Worm (Caenorhabditis elegans) whole organism, L1 larva: ENCODE results near the gene math-9.

Source experiments
- C04F5.9 ChIP-seq: sonication (generic microtip); optimal IDR thresholded peaks from 2 replicates; lab custom pipeline; 2016; ENCODE audit warnings: missing genetic modification characterization, missing compliant biosample characterization
- aha-1 ChIP-seq: fragments of 150-350 bp; optimal IDR thresholded peaks from 2 replicates; lab custom pipeline; 2014; ENCODE audit warnings: missing biosample characterization, missing genetic modification characterization
- aly-2 ChIP-seq: fragments of 150-350 bp; optimal IDR thresholded peaks from 2 replicates; lab custom pipeline; 2014; ENCODE audit warnings: missing biosample characterization, missing genetic modification characterization
- ceh-63 ChIP-seq: fragments of 200-800 bp; sonication (Bioruptor generic); optimal IDR thresholded peaks from 2 replicates; lab custom pipeline; 2018; ENCODE audit warnings: mild to moderate bottlenecking, missing genetic modification characterization, missing compliant biosample characterization
- ceh-82 ChIP-seq, 3 experiments: fragments of 150-350 bp in 1 of 3; sonication (generic microtip) in 2 of 3; optimal IDR thresholded peaks; 2 replicates each; lab custom pipeline; 2014 to 2017; ENCODE audit warnings: missing biosample characterization in 3 of 3, missing genetic modification characterization in 3 of 3
- dpl-1 ChIP-seq, 3 experiments: fragments of 150-350 bp in 2 of 3; sonication (generic microtip) in 1 of 3; optimal IDR thresholded peaks; 2 replicates each; lab custom pipeline; 2014 to 2017; ENCODE audit warnings: missing biosample characterization in 3 of 3, missing genetic modification characterization in 3 of 3, missing genetic modification reagents in 3 of 3
- dsc-1 ChIP-seq: sonication (generic microtip); optimal IDR thresholded peaks from 2 replicates; lab custom pipeline; 2016; ENCODE audit warnings: mild to moderate bottlenecking, missing genetic modification characterization, missing compliant biosample characterization
- efl-1 ChIP-seq, 4 experiments: fragments of 150-350 bp; optimal IDR thresholded peaks in 3 of 4; peaks in 1 of 4; 1 replicate in 1 of 4; 2 replicates in 3 of 4; lab custom pipeline; 2014; ENCODE audit warnings: missing biosample characterization in 2 of 4, missing genetic modification characterization in 2 of 4, missing genetic modification reagents in 2 of 4
- ets-5 ChIP-seq: fragments of 200-800 bp; sonication (Bioruptor generic); IDR thresholded peaks from 2 replicates; pipeline ENCODE4 v1.3.6; 2022; ENCODE audit warnings: missing genetic modification characterization, missing compliant biosample characterization
- fkh-4 ChIP-seq: sonication (generic microtip); optimal IDR thresholded peaks from 2 replicates; lab custom pipeline; 2016; ENCODE audit warnings: missing compliant biosample characterization, missing genetic modification characterization, borderline replicate concordance
- fkh-8 ChIP-seq: sonication (generic microtip); optimal IDR thresholded peaks from 2 replicates; lab custom pipeline; 2016; ENCODE audit warnings: mild to moderate bottlenecking, missing genetic modification characterization, missing compliant biosample characterization
- grh-1 ChIP-seq: fragments of 200-800 bp; sonication (Bioruptor generic); IDR thresholded peaks from 2 replicates; pipeline ENCODE4 v1.3.6; 2022; ENCODE audit warnings: missing genetic modification reagents, missing genetic modification characterization, missing compliant biosample characterization
- hlh-4 ChIP-seq: sonication (generic microtip); optimal IDR thresholded peaks from 2 replicates; lab custom pipeline; 2016; ENCODE audit warnings: mild to moderate bottlenecking, missing genetic modification characterization, missing compliant biosample characterization
- hpl-2 ChIP-seq: fragments of 150-350 bp; optimal IDR thresholded peaks from 2 replicates; lab custom pipeline; 2014; ENCODE audit warnings: missing biosample characterization, missing genetic modification reagents, missing genetic modification characterization
- lin-13 ChIP-seq: fragments of 150-350 bp; optimal IDR thresholded peaks from 2 replicates; lab custom pipeline; 2014; ENCODE audit warnings: missing biosample characterization, missing genetic modification reagents, missing genetic modification characterization
- lin-15B ChIP-seq: fragments of 150-350 bp; sonication (generic microtip); optimal IDR thresholded peaks from 3 replicates; lab custom pipeline; 2014; ENCODE audit warnings: missing biosample characterization, missing genetic modification characterization
- lir-3 ChIP-seq: sonication (generic microtip); optimal IDR thresholded peaks from 2 replicates; lab custom pipeline; 2016; ENCODE audit warnings: mild to moderate bottlenecking, missing genetic modification characterization, moderate library complexity, missing compliant biosample characterization; ENCODE audit not compliant: poor library complexity
- lsy-2 ChIP-seq, 2 experiments: fragments of 150-350 bp; optimal IDR thresholded peaks; 2 replicates each; lab custom pipeline; 2014; ENCODE audit warnings: missing biosample characterization in 2 of 2, missing genetic modification characterization in 2 of 2
- mdl-1 ChIP-seq, 2 experiments: fragments of 150-350 bp; optimal IDR thresholded peaks; 2 replicates each; lab custom pipeline; 2014 to 2017; ENCODE audit warnings: missing biosample characterization in 2 of 2, missing genetic modification characterization in 2 of 2, inconsistent platforms in 1 of 2
- nhr-11 ChIP-seq: fragments of 150-350 bp; optimal IDR thresholded peaks from 2 replicates; lab custom pipeline; 2014; ENCODE audit warnings: missing biosample characterization, missing genetic modification characterization
- nhr-12 ChIP-seq: sonication (generic microtip); optimal IDR thresholded peaks from 2 replicates; lab custom pipeline; 2017; ENCODE audit warnings: missing biosample characterization, missing genetic modification characterization
- nhr-237 ChIP-seq: fragments of 150-350 bp; optimal IDR thresholded peaks from 2 replicates; lab custom pipeline; 2014; ENCODE audit warnings: missing biosample characterization, missing genetic modification characterization
- nhr-47 ChIP-seq: sonication (generic microtip); optimal IDR thresholded peaks from 2 replicates; lab custom pipeline; 2016; ENCODE audit warnings: mild to moderate bottlenecking, missing genetic modification characterization, moderate library complexity, missing compliant biosample characterization
- nhr-76 ChIP-seq: sonication (generic microtip); optimal IDR thresholded peaks from 2 replicates; lab custom pipeline; 2017; ENCODE audit warnings: missing biosample characterization, missing genetic modification characterization
- nhr-77 ChIP-seq: fragments of 150-350 bp; optimal IDR thresholded peaks from 2 replicates; lab custom pipeline; 2014; ENCODE audit warnings: missing biosample characterization, missing genetic modification characterization
- nhr-84 ChIP-seq: sonication (generic microtip); optimal IDR thresholded peaks from 2 replicates; lab custom pipeline; 2017; ENCODE audit warnings: missing biosample characterization, missing genetic modification characterization
- nhr-90 ChIP-seq: sonication (generic microtip); optimal IDR thresholded peaks from 2 replicates; lab custom pipeline; 2016; ENCODE audit warnings: mild to moderate bottlenecking, missing genetic modification characterization, missing compliant biosample characterization; ENCODE audit not compliant: poor library complexity
- skn-1 ChIP-seq: fragments of 150-350 bp; optimal IDR thresholded peaks from 2 replicates; lab custom pipeline; 2014; ENCODE audit warnings: missing biosample characterization, missing genetic modification characterization
- sup-37 ChIP-seq: fragments of 200-800 bp; sonication (Bioruptor generic); optimal IDR thresholded peaks from 2 replicates; lab custom pipeline; 2018; ENCODE audit warnings: mild to moderate bottlenecking, missing genetic modification characterization, missing compliant biosample characterization
- unc-130 ChIP-seq: fragments of 150-350 bp; optimal IDR thresholded peaks from 2 replicates; lab custom pipeline; 2017; ENCODE audit warnings: missing biosample characterization, missing genetic modification characterization, inconsistent platforms
- unc-62 ChIP-seq: fragments of 150-350 bp; optimal IDR thresholded peaks from 2 replicates; lab custom pipeline; 2014; ENCODE audit warnings: missing biosample characterization, missing genetic modification reagents, missing genetic modification characterization
- unc-98 ChIP-seq: fragments of 200-800 bp; sonication (Bioruptor generic); IDR thresholded peaks from 2 replicates; pipeline ENCODE4 v1.3.6; 2022; ENCODE audit warnings: missing genetic modification characterization, missing compliant biosample characterization
- xbp-1 ChIP-seq: sonication (generic microtip); optimal IDR thresholded peaks from 2 replicates; lab custom pipeline; 2016; ENCODE audit warnings: missing genetic modification characterization, missing compliant biosample characterization
- zip-4 ChIP-seq: fragments of 200-800 bp; sonication (Bioruptor generic); optimal IDR thresholded peaks from 2 replicates; lab custom pipeline; 2018; ENCODE audit warnings: mild to moderate bottlenecking, missing genetic modification characterization, moderate library complexity, missing compliant biosample characterization
- ztf-11 ChIP-seq, 2 experiments: sonication (generic microtip); optimal IDR thresholded peaks; 2 replicates each; lab custom pipeline; 2016 to 2017; ENCODE audit warnings: missing genetic modification characterization in 2 of 2, missing biosample characterization in 1 of 2, missing compliant biosample characterization in 1 of 2

Gene math-9

ce11 chrII:1922665-1923187 is 32.1 kb upstream of the math-9 start, which contains the start of the genes bath-2 and F52C6.4:
Gene bath-2 (minus strand): TSS chrII:1922765.
Gene F52C6.4 (plus strand): TSS chrII:1923137.
- TF ChIP-seq lsy-2 (tag; optimal IDR thresholded peaks at IDR 0.05; lab: Kevin White, UChicago): no peak
- TF ChIP-seq unc-130: no peak
- no peak for TF ChIP-seq grh-1 (GFP tag; lab: Robert Waterston, UW)
- TF ChIP-seq skn-1 (tag; lab: Kevin White, UChicago): no peak
- TF ChIP-seq lin-15B (tag; lab: Kevin White, UChicago): no peak
- TF ChIP-seq unc-98 (GFP tag; lab: Robert Waterston, UW): no peak
- TF ChIP-seq efl-1 (optimal IDR thresholded peaks at IDR 0.05; lab: Kevin White, UChicago): no peak
- no peak for TF ChIP-seq efl-1 (GFP tag; optimal IDR thresholded peaks at IDR 0.05 in 1 of 2; lab: Kevin White, UChicago)
- no peak for TF ChIP-seq nhr-237 (tag; lab: Kevin White, UChicago)
- no peak for TF ChIP-seq fkh-8
- TF ChIP-seq nhr-84 (tag; lab: Kevin White, UChicago): no peak
- no peak for TF ChIP-seq hlh-4 (tag; lab: Kevin White, UChicago)
- no peak for TF ChIP-seq lin-13 (GFP tag; lab: Kevin White, UChicago)
- no peak for TF ChIP-seq nhr-76
- no peak for TF ChIP-seq ztf-11 (tag; optimal IDR thresholded peaks at IDR 0.05; lab: Kevin White, UChicago)

- no peak for TF ChIP-seq dpl-1 (GFP tag; optimal IDR thresholded peaks at IDR 0.05; lab: Kevin White, UChicago)
- TF ChIP-seq efl-1 (optimal IDR thresholded peaks at IDR 0.05; lab: Kevin White, UChicago): no peak
- peak in 1 of 2 experiments; percentile 62 for TF ChIP-seq efl-1 (GFP tag; optimal IDR thresholded peaks at IDR 0.05 in 1 of 2; lab: Kevin White, UChicago)
- no peak for TF ChIP-seq mdl-1 (tag; optimal IDR thresholded peaks at IDR 0.05; lab: Kevin White, UChicago)
- TF ChIP-seq unc-62: no peak
Measured at ce11 chrII:1921018-1921417, 30.4 kb upstream of the math-9 start, which contains the start of gene bath-7. Gene bath-7 (minus strand): TSS chrII:1921118.

- TF ChIP-seq hpl-2: no peak
- no peak for TF ChIP-seq sup-37 (GFP tag; lab: Kevin White, UChicago)
- TF ChIP-seq aha-1 (tag; lab: Kevin White, UChicago): no peak
- TF ChIP-seq mdl-1 (tag; optimal IDR thresholded peaks at IDR 0.05; lab: Kevin White, UChicago): no peak
- TF ChIP-seq ceh-82 (tag; optimal IDR thresholded peaks at IDR 0.05; lab: Kevin White, UChicago): no peak
- TF ChIP-seq ets-5 (GFP tag; lab: Robert Waterston, UW): no peak
- no peak for TF ChIP-seq xbp-1 (tag; lab: Kevin White, UChicago)
- no peak for TF ChIP-seq nhr-12 (tag; lab: Kevin White, UChicago)
- no peak for TF ChIP-seq unc-130
- TF ChIP-seq aly-2 (tag; lab: Kevin White, UChicago): no peak
- TF ChIP-seq nhr-47 (tag; lab: Kevin White, UChicago): no peak
- no peak for TF ChIP-seq dsc-1
- TF ChIP-seq ceh-63 (GFP tag; lab: Kevin White, UChicago): no peak
- no peak for TF ChIP-seq lir-3 (tag; lab: Kevin White, UChicago)
Measured at ce11 chrII:1917862-1918261, 27.3 kb upstream of the math-9 start, which contains the start of gene bath-4. Gene bath-4 (minus strand): TSS chrII:1917962.

ce11 chrII:1912741-1913140 is 22.2 kb upstream of the math-9 start, which contains the start of gene math-31:
Gene math-31 (minus strand): TSS chrII:1912841.
- TF ChIP-seq hlh-4 (tag; lab: Kevin White, UChicago) (no peak), nhr-90 (tag; lab: Kevin White, UChicago) (no peak), nhr-11 (tag; lab: Kevin White, UChicago) (no peak), nhr-77 (no peak), C04F5.9 (tag; lab: Kevin White, UChicago) (no peak), fkh-4 (tag; lab: Kevin White, UChicago) (no peak), zip-4 (GFP tag; lab: Kevin White, UChicago) (no peak), hpl-2 (no peak), lsy-2 (tag; optimal IDR thresholded peaks at IDR 0.05; lab: Kevin White, UChicago) (no peak)
